Fruit fly (Drosophila melanogaster) ovary, adult (tissue): ENCODE measurements around the gene y.

Experiments used
- CG17801 ChIP-seq: fragments of 200-800 bp; optimal IDR thresholded peaks from 2 replicates; lab custom pipeline; 2019; ENCODE audit warnings: missing biosample characterization, mild to moderate bottlenecking, missing genetic modification characterization, moderate library complexity; ENCODE audit not compliant: partially characterized antibody

Gene y

DNA sequence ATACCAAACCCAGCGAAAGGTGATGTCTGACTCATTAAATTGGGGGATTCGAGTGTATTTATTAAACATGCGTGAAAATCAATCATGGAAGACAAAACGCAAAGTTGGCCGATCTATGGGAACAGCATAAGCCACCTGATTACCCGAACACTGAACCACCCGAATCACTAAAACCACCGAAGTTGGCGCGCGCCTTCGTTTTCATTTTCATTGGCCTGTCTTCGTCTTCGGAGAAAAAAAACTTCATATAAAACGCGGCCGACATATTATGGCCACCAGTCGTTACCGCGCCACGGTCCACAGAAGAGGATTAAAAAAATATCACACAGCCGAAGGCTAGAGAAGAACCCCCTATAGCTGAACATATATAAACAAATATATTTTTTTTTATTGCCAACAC, at the start of gene y:
Gene y, plus strand, starts transcription at position 278 of the 400 bp plus-strand sequence.
- no peak for TF ChIP-seq CG17801 (GFP tag; lab: Kevin White, UChicago)

- TF ChIP-seq CG17801 (GFP tag; lab: Kevin White, UChicago), result no peak
Measured at dm6 chrX:307384-307783, 48.9 kb upstream of the y start, which contains the start of gene CG12470. Gene CG12470, plus strand, starts transcription at chrX:307684.

dm6 chrX:311328-311727, 45.0 kb upstream of the y start:
- TF ChIP-seq CG17801 (GFP tag; lab: Kevin White, UChicago), result no peak

DNA sequence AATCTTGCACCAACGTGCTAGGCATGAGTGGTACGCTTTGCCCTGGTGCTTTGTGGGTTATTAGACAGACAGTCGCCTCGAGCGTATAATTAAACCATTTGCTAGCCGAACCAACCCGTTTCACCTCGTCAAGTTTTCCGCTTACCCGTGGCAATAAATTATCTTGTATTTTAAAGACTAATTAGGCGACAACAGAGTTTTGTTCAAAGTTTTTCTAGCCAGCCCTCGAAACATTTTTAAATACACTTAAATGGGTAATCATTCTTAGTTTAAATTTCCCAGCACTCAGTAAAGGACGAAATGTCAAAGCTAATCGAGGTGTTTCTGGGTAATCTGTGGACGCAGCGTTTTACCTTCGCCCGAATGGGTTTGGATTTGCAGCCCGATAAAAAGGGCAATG, 41.5 kb upstream of the y start, which contains the start of gene Or1a:
Gene Or1a, plus strand, starts transcription at position 301 of the 400 bp plus-strand sequence.
- TF ChIP-seq CG17801 (GFP tag; lab: Kevin White, UChicago), result no peak

- TF ChIP-seq CG17801 (GFP tag; lab: Kevin White, UChicago), result no peak
Measured at dm6 chrX:333942-334341, 22.4 kb upstream of the y start.

DNA sequence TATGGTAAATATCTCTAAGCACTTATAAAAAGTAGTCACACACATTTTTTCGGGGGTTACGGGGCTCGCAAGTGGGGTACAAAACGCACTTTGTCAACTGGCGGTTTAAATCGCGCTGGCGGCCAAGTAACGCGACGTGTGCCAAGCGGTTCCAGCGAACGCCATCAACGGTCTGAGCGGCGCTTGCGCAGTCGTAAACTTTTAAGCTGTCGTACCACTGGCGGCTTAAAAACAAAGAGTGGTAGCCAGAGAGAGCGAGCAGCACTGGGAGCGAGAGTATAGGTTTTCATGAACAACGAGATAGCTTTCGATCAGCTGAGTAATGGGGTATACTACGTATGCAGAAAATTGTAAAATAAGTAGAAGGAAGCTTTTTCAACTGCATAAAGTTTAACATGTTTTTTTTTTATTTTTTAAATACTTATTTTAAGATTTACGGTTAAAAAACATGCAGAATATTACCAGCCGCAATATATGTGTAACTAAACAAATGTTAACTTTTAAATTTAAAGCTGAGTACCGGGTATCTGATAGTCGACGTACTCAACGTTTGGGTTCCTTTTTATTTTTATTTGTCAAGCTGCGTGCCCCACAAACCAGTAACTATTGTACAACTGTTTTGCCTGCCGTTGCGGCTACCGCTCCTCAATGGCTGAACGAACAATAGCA, 21.6 kb upstream of the y start:
- TF ChIP-seq CG17801 (GFP tag; lab: Kevin White, UChicago), result no peak

DNA sequence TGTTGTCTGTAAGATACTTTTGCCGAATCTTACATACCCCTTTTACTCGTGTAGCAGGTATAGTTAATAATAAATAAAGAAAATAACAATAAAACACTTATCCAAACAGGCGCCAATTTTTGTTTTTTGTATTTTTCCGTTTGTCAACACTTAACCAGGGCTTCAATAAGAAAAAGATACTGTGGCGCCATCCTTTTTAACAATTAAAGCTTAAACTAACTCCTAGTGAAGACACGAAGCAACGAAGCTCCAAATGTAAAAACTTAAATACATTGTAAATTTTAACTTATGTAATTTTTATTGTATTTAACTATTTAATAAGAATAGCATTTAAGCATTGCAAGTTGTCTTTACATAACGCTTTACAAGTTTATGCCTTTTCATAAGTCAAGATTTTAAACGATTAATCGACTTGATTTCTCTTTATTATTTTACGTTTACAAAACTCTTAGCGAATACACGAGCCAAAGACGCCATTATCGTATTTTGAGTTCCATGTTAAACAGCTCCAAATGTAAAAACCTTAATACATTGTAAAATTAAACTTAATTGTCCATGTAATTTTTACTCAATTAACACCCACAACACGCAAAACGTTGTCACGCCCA, 19.5 kb upstream of the y start:
- TF ChIP-seq CG17801 (GFP tag; lab: Kevin White, UChicago), result no peak

DNA sequence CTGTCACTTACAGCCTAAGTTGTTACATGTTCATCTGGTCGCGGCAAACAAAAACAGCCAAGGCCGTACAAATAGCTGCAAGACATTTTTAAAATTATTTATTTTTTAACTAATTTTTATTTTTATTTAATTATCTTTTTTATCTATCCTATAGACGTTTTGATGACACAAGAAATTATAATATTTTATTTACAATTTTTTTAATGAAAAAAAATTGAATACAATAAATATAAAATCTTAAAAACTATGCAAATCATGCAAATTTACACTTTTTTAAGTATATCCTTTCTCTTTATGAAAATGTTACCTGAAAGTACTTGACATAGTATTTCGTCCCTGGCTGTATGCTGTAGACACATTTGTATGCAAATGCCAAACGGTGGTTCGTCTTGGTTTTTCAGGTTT, 18.2 kb upstream of the y start:
- peak; percentile 58 for TF ChIP-seq CG17801 (GFP tag; lab: Kevin White, UChicago)

- TF ChIP-seq CG17801 (GFP tag; lab: Kevin White, UChicago), result no peak
Measured at dm6 chrX:339866-340571, 16.3 kb upstream of the y start.

dm6 chrX:340809-341208, 15.5 kb upstream of the y start:
- no peak for TF ChIP-seq CG17801 (GFP tag; lab: Kevin White, UChicago)

- no peak for TF ChIP-seq CG17801 (GFP tag; lab: Kevin White, UChicago)
Measured at dm6 chrX:342422-343169, 13.7 kb upstream of the y start.

dm6 chrX:345246-345645, 11.1 kb upstream of the y start:
- TF ChIP-seq CG17801 (GFP tag; lab: Kevin White, UChicago), result no peak

- TF ChIP-seq CG17801 (GFP tag; lab: Kevin White, UChicago), result no peak
Measured at dm6 chrX:350266-350665, 6.0 kb upstream of the y start, which contains the start of gene CG43181. Gene CG43181, plus strand, starts transcription at chrX:350566.

DNA sequence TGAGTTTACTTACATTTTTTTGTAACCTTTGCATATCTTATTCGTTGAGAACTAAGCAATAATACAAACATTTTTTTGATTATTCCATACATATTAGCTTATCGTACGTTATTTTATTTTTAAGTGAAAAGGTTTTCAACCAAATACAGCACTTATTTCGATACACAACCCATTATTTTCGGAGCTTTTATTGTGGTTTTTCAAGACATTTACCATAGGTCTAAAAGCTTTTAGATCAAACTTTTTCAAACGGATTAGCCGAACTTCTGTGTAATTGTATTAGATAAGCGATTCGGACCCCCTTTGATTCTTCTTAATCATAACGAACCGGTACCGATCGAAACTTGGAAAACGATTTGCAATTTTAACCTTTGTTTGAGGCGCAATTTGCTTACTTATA, 5.3 kb upstream of the y start:
- TF ChIP-seq CG17801 (GFP tag; lab: Kevin White, UChicago), result no peak

dm6 chrX:351599-351998, 4.7 kb upstream of the y start:
- TF ChIP-seq CG17801 (GFP tag; lab: Kevin White, UChicago), result no peak
